Fruit fly (Drosophila melanogaster) whole organism, embryonic: ENCODE measurements around the gene heix.

ENCODE experiments used
- Awh ChIP-seq: fragments of 200-800 bp; sonication (Bioruptor generic); IDR thresholded peaks from 2 replicates; pipeline ENCODE4, ENCODE4 v1.3.6; 2022; ENCODE audit warnings: missing biosample characterization, missing genetic modification characterization
- Bdp1 ChIP-seq: fragments of 200-800 bp; sonication (Bioruptor generic); optimal IDR thresholded peaks from 3 replicates; lab custom pipeline; 2016; ENCODE audit warnings: missing biosample characterization, missing genetic modification characterization
- Blimp-1 ChIP-seq: fragments of 200-800 bp; sonication (Bioruptor generic); optimal IDR thresholded peaks from 3 replicates; lab custom pipeline; 2018; ENCODE audit warnings: missing biosample characterization, missing genetic modification characterization, mild to moderate bottlenecking, moderate library complexity, missing genetic modification reagents
- CG10147 ChIP-seq: fragments of 200-800 bp; sonication (Bioruptor generic); optimal IDR thresholded peaks from 2 replicates; lab custom pipeline; 2019; ENCODE audit warnings: missing biosample characterization, mild to moderate bottlenecking, missing genetic modification characterization, moderate library complexity
- CG11456 ChIP-seq: fragments of 200-800 bp; sonication (Bioruptor generic); IDR thresholded peaks from 3 replicates; pipeline ENCODE4 v1.3.6; 2022; ENCODE audit warnings: missing biosample characterization, missing genetic modification characterization
- CG11504 ChIP-seq: fragments of 200-800 bp; sonication (Bioruptor generic); optimal IDR thresholded peaks from 3 replicates; lab custom pipeline; 2019; ENCODE audit warnings: missing biosample characterization, mild to moderate bottlenecking, missing genetic modification characterization, moderate library complexity
- CG12104 ChIP-seq: fragments of 200-800 bp; sonication (Bioruptor generic); optimal IDR thresholded peaks from 3 replicates; lab custom pipeline; 2016; ENCODE audit warnings: missing biosample characterization, missing genetic modification characterization
- CG12769 ChIP-seq: fragments of 200-800 bp; sonication (Bioruptor generic); optimal IDR thresholded peaks from 2 replicates; lab custom pipeline; 2019; ENCODE audit warnings: missing biosample characterization, mild to moderate bottlenecking, missing genetic modification characterization, moderate library complexity
- CG12942 ChIP-seq: fragments of 200-800 bp; sonication (Bioruptor generic); optimal IDR thresholded peaks from 3 replicates; lab custom pipeline; 2016; ENCODE audit warnings: missing biosample characterization, missing genetic modification characterization
- CG13287 ChIP-seq: fragments of 200-800 bp; sonication (Bioruptor generic); IDR thresholded peaks from 2 replicates; pipeline ENCODE4 v1.3.6; 2022; ENCODE audit warnings: missing biosample characterization, missing genetic modification characterization; ENCODE audit not compliant: partially characterized antibody
- CG13775 ChIP-seq: fragments of 200-800 bp; sonication (Bioruptor generic); optimal IDR thresholded peaks from 3 replicates; lab custom pipeline; 2017; ENCODE audit warnings: missing biosample characterization, mild to moderate bottlenecking, missing genetic modification characterization
- CG14014 ChIP-seq: fragments of 200-800 bp; sonication (Bioruptor generic); IDR thresholded peaks from 2 replicates; pipeline ENCODE4 v1.3.6; 2022; ENCODE audit warnings: missing biosample characterization, missing genetic modification characterization
- CG17186 ChIP-seq: fragments of 200-800 bp; sonication (Bioruptor generic); optimal IDR thresholded peaks from 3 replicates; lab custom pipeline; 2017; ENCODE audit warnings: missing biosample characterization, missing genetic modification reagents, missing genetic modification characterization
- CG2875 ChIP-seq: fragments of 200-800 bp; sonication (Bioruptor generic); optimal IDR thresholded peaks from 2 replicates; lab custom pipeline; 2017; ENCODE audit warnings: missing biosample characterization, mild to moderate bottlenecking, missing genetic modification characterization, missing genetic modification reagents
- CG34224 ChIP-seq: fragments of 200-800 bp; sonication (Bioruptor generic); IDR thresholded peaks from 3 replicates; pipeline ENCODE4 v1.3.6; 2022; ENCODE audit warnings: missing biosample characterization, missing genetic modification characterization; ENCODE audit not compliant: partially characterized antibody
- CG5180 ChIP-seq: fragments of 200-800 bp; sonication (Bioruptor generic); optimal IDR thresholded peaks from 3 replicates; lab custom pipeline; 2017; ENCODE audit warnings: missing biosample characterization, missing genetic modification characterization, mild to moderate bottlenecking, moderate library complexity, missing genetic modification reagents
- CG5245 ChIP-seq: fragments of 200-800 bp; sonication (Bioruptor generic); optimal IDR thresholded peaks from 3 replicates; lab custom pipeline; 2016; ENCODE audit warnings: missing biosample characterization, missing genetic modification characterization
- CG6683 ChIP-seq: fragments of 200-800 bp; sonication (Bioruptor generic); optimal IDR thresholded peaks from 2 replicates; lab custom pipeline; 2017; ENCODE audit warnings: missing biosample characterization, mild to moderate bottlenecking, missing genetic modification characterization, missing genetic modification reagents
- CG6813 ChIP-seq: fragments of 200-800 bp; sonication (Bioruptor generic); optimal IDR thresholded peaks from 2 replicates; lab custom pipeline; 2017; ENCODE audit warnings: missing biosample characterization, missing genetic modification characterization, mild to moderate bottlenecking, moderate library complexity, missing genetic modification reagents
- CG8944 ChIP-seq: fragments of 200-800 bp; sonication (Bioruptor generic); optimal IDR thresholded peaks from 3 replicates; lab custom pipeline; 2016; ENCODE audit warnings: missing biosample characterization, missing genetic modification characterization
- CG9437 ChIP-seq: fragments of 200-800 bp; sonication (Bioruptor generic); optimal IDR thresholded peaks from 2 replicates; lab custom pipeline; 2018; ENCODE audit warnings: missing biosample characterization, mild to moderate bottlenecking, missing genetic modification characterization
- Dbx ChIP-seq: fragments of 200-800 bp; sonication (Bioruptor generic); IDR thresholded peaks from 3 replicates; pipeline ENCODE4 v1.3.6; 2022; ENCODE audit warnings: missing biosample characterization, missing genetic modification characterization
- Dek ChIP-seq: fragments of 200-800 bp; sonication (Bioruptor generic); optimal IDR thresholded peaks from 3 replicates; lab custom pipeline; 2019; ENCODE audit warnings: missing biosample characterization, mild to moderate bottlenecking, missing genetic modification characterization, moderate library complexity
- Dp ChIP-seq: fragments of 200-800 bp; sonication (Bioruptor generic); optimal IDR thresholded peaks from 2 replicates; lab custom pipeline; 2018; ENCODE audit warnings: missing biosample characterization, mild to moderate bottlenecking, missing genetic modification characterization, moderate library complexity
- E2f2 ChIP-seq: fragments of 200-800 bp; sonication (Bioruptor generic); IDR thresholded peaks from 2 replicates; pipeline ENCODE4 v1.3.6; 2022; ENCODE audit warnings: missing biosample characterization, missing genetic modification characterization
- Eip74EF ChIP-seq, 2 experiments: fragments of 200-800 bp in 1 of 2; fragments of >200 bp in 1 of 2; sonication (Bioruptor generic) in 1 of 2; optimal IDR thresholded peaks; 2 replicates each; lab custom pipeline; 2017 to 2019; ENCODE audit warnings: missing biosample characterization in 2 of 2, missing genetic modification characterization in 2 of 2, mild to moderate bottlenecking in 1 of 2, moderate library complexity in 1 of 2
- Fer3 ChIP-seq: fragments of 200-800 bp; sonication (Bioruptor generic); optimal IDR thresholded peaks from 2 replicates; lab custom pipeline; 2018; ENCODE audit warnings: missing biosample characterization, mild to moderate bottlenecking, missing genetic modification characterization, moderate library complexity
- HHEX ChIP-seq: fragments of 200-800 bp; sonication (Bioruptor generic); optimal IDR thresholded peaks from 3 replicates; lab custom pipeline; 2017; ENCODE audit warnings: missing biosample characterization, mild to moderate bottlenecking, missing genetic modification characterization, missing genetic modification reagents
- HLHmδ ChIP-seq: fragments of 200-800 bp; sonication (Bioruptor generic); optimal IDR thresholded peaks from 2 replicates; lab custom pipeline; 2018; ENCODE audit warnings: missing biosample characterization, mild to moderate bottlenecking, missing genetic modification characterization, moderate library complexity
- Mad ChIP-seq: fragments of 200-800 bp; sonication (Bioruptor generic); optimal IDR thresholded peaks from 2 replicates; lab custom pipeline; 2016; ENCODE audit warnings: missing biosample characterization, missing genetic modification characterization
- Poxn ChIP-seq: fragments of 200-800 bp; sonication (Bioruptor generic); IDR thresholded peaks from 2 replicates; pipeline ENCODE4 v1.3.6; 2022; ENCODE audit warnings: missing biosample characterization, missing genetic modification characterization
- ap ChIP-seq: fragments of 200-800 bp; sonication (Bioruptor generic); IDR thresholded peaks from 2 replicates; pipeline ENCODE4 v1.3.6; 2022; ENCODE audit warnings: missing biosample characterization, missing genetic modification characterization
- bowl ChIP-seq: fragments of 200-800 bp; sonication (Bioruptor generic); IDR thresholded peaks from 2 replicates; pipeline ENCODE4 v1.3.6; 2022; ENCODE audit warnings: missing biosample characterization, missing genetic modification characterization
- chm ChIP-seq: fragments of 200-800 bp; sonication (Bioruptor generic); IDR thresholded peaks from 2 replicates; pipeline ENCODE4 v1.3.6; 2022; ENCODE audit warnings: missing biosample characterization, missing genetic modification characterization
- fd102C ChIP-seq: fragments of 200-800 bp; sonication (Bioruptor generic); optimal IDR thresholded peaks from 2 replicates; lab custom pipeline; 2018; ENCODE audit warnings: missing biosample characterization, mild to moderate bottlenecking, missing genetic modification characterization, moderate library complexity
- fd64A ChIP-seq: fragments of 200-800 bp; sonication (Bioruptor generic); optimal IDR thresholded peaks from 3 replicates; lab custom pipeline; 2018; ENCODE audit warnings: missing biosample characterization, mild to moderate bottlenecking, missing genetic modification characterization
- grau ChIP-seq: fragments of 200-800 bp; optimal IDR thresholded peaks from 3 replicates; lab custom pipeline; 2019; ENCODE audit warnings: missing biosample characterization, mild to moderate bottlenecking, missing genetic modification characterization, moderate library complexity
- gro ChIP-seq: fragments of 200-800 bp; sonication (Bioruptor generic); optimal IDR thresholded peaks from 2 replicates; lab custom pipeline; 2016; ENCODE audit warnings: missing biosample characterization, missing genetic modification characterization
- hbn ChIP-seq: fragments of 200-800 bp; sonication (Bioruptor generic); IDR thresholded peaks from 2 replicates; pipeline ENCODE4 v1.3.6; 2022; ENCODE audit warnings: missing biosample characterization, missing genetic modification characterization; ENCODE audit not compliant: partially characterized antibody
- nerfin-1 ChIP-seq: fragments of 200-800 bp; sonication (Bioruptor generic); optimal IDR thresholded peaks from 3 replicates; lab custom pipeline; 2019; ENCODE audit warnings: missing biosample characterization, mild to moderate bottlenecking, missing genetic modification characterization, moderate library complexity
- odd ChIP-seq: fragments of 200-800 bp; sonication (Bioruptor generic); optimal IDR thresholded peaks from 2 replicates; lab custom pipeline; 2017; ENCODE audit warnings: missing biosample characterization, mild to moderate bottlenecking, missing genetic modification characterization
- pan ChIP-seq, 4 experiments: fragments of >200 bp in 3 of 4; fragments of 200-800 bp in 1 of 4; sonication (Bioruptor generic) in 1 of 4; optimal IDR thresholded peaks in 3 of 4; IDR thresholded peaks in 1 of 4; 2 replicates each; pipeline versions ENCODE4 v1.3.6 to Lab custom; 2017 to 2022; ENCODE audit warnings: missing biosample characterization in 2 of 4, missing genetic modification characterization in 2 of 4, mixed read lengths in 1 of 4
- pb ChIP-seq: fragments of 200-800 bp; sonication (Bioruptor generic); optimal IDR thresholded peaks from 3 replicates; lab custom pipeline; 2016; ENCODE audit warnings: missing biosample characterization, missing genetic modification characterization
- peb ChIP-seq: fragments of 200-800 bp; sonication (Bioruptor generic); IDR thresholded peaks from 2 replicates; pipeline ENCODE4 v1.3.6; 2022; ENCODE audit warnings: missing biosample characterization, missing genetic modification characterization
- run ChIP-seq: fragments of 200-800 bp; sonication (Bioruptor generic); optimal IDR thresholded peaks from 3 replicates; lab custom pipeline; 2018; ENCODE audit warnings: missing biosample characterization, mild to moderate bottlenecking, missing genetic modification characterization
- slou ChIP-seq: fragments of 200-800 bp; sonication (Bioruptor generic); optimal IDR thresholded peaks from 3 replicates; lab custom pipeline; 2016; ENCODE audit warnings: missing biosample characterization, missing genetic modification characterization
- so ChIP-seq: fragments of 200-800 bp; sonication (Bioruptor generic); IDR thresholded peaks from 3 replicates; pipeline ENCODE4 v1.3.6; 2022; ENCODE audit warnings: missing biosample characterization, missing genetic modification characterization
- sr ChIP-seq: fragments of 200-800 bp; sonication (Bioruptor generic); IDR thresholded peaks from 3 replicates; pipeline ENCODE4 v1.3.6; 2022; ENCODE audit warnings: missing biosample characterization, missing genetic modification characterization
- toy ChIP-seq: fragments of 200-800 bp; sonication (Bioruptor generic); IDR thresholded peaks from 2 replicates; pipeline ENCODE4 v1.3.6; 2022; ENCODE audit warnings: missing biosample characterization, missing genetic modification characterization
- unpg ChIP-seq: fragments of 200-800 bp; sonication (Bioruptor generic); optimal IDR thresholded peaks from 3 replicates; lab custom pipeline; 2018; ENCODE audit warnings: missing biosample characterization, mild to moderate bottlenecking, missing genetic modification characterization, moderate library complexity

heix gene

dm6 chr2L:16315027-16315426, 15.4 kb upstream of the heix start (continued):
- TF ChIP-seq HHEX (no peak), CG13287 (no peak; the same call in 1 of the 2 replicates), Poxn (GFP tag; lab: Robert Waterston, UW) (no peak), E2f2 (GFP tag; lab: Robert Waterston, UW) (no peak), Mad (no peak), CG12769 (tag; lab: Kevin White, UChicago) (peak; percentile 79), CG6683 (no peak), Fer3 (peak; percentile 20), CG6813 (GFP tag; lab: Kevin White, UChicago) (no peak), so (GFP tag; lab: Robert Waterston, UW) (no peak), toy (GFP tag; lab: Robert Waterston, UW) (no peak), gro (GFP tag; lab: Kevin White, UChicago) (peak; percentile 50), Blimp-1 (GFP tag; lab: Kevin White, UChicago) (no peak), sr (GFP tag; lab: Robert Waterston, UW) (no peak), CG11504 (tag; lab: Kevin White, UChicago) (no peak), CG13775 (GFP tag; lab: Kevin White, UChicago) (no peak), peb (GFP tag; lab: Robert Waterston, UW) (no peak), Eip74EF (GFP tag; optimal IDR thresholded peaks at IDR 0.05; lab: Kevin White, UChicago) (peak in 1 of 2 experiments; percentile 37), unpg (GFP tag; lab: Kevin White, UChicago) (no peak), hbn (no peak), ap (GFP tag; lab: Robert Waterston, UW) (no peak), CG10147 (no peak), CG11456 (no peak), Awh (GFP tag; lab: Robert Waterston, UW) (no peak), nerfin-1 (no peak), Bdp1 (GFP tag; lab: Kevin White, UChicago) (no peak), Dbx (0 out of 3 replicates have a peak, but pooled peaks have one; percentile 43), pan (optimal IDR thresholded peaks at IDR 0.05; lab: Kevin White, UChicago) (no peak), pan (GFP tag; optimal IDR thresholded peaks at IDR 0.05 in 1 of 2, IDR thresholded peaks at IDR 0.05 in 1 of 2) (peak in 1 of 2 experiments; percentile 12), CG17186 (GFP tag; lab: Kevin White, UChicago) (no peak), CG2875 (no peak), Dek (tag; lab: Kevin White, UChicago) (peak; percentile 26), CG14014 (GFP tag; lab: Robert Waterston, UW) (no peak), chm (GFP tag; lab: Robert Waterston, UW) (peak; percentile 62; the same call in 1 of the 2 replicates), HLHmδ (GFP tag; lab: Kevin White, UChicago) (no peak), run (no peak), fd102C (no peak), CG9437 (no peak), odd (peak; percentile 5), CG12942 (GFP tag; lab: Kevin White, UChicago) (no peak), CG5245 (no peak), CG34224 (GFP tag; lab: Robert Waterston, UW) (peak; percentile 41; the same call in 2 of the 3 replicates), pb (GFP tag; lab: Kevin White, UChicago) (no peak), Dp (GFP tag; lab: Kevin White, UChicago) (no peak), fd64A (GFP tag; lab: Kevin White, UChicago) (no peak), CG5180 (GFP tag; lab: Kevin White, UChicago) (no peak), CG12104 (GFP tag; lab: Kevin White, UChicago) (no peak), slou (GFP tag; lab: Kevin White, UChicago) (no peak), grau (tag; lab: Kevin White, UChicago) (no peak), CG8944 (no peak), bowl (GFP tag; lab: Robert Waterston, UW) (0 out of 2 replicates have a peak, but pooled peaks have one; percentile 28)
